Worm (Caenorhabditis elegans): ENCODE results near the gene C14C11.1.
A peak's percentile ranks its signal among the peaks of the same experiment; 100 is the strongest.

ce11 chrV:5684534-5684933 lies 21.1 kb downstream of the C14C11.1 start, which contains the start of the genes hmgs-1 and F25B4.4:
- TF ChIP-seq unc-39 (tag; optimal IDR thresholded peaks at IDR 0.05) (no peak), mep-1 (tag; optimal IDR thresholded peaks at IDR 0.05) (peak; percentile 95), elt-1 (tag; optimal IDR thresholded peaks at IDR 0.05; ENCODE audit: borderline replicate concordance, insufficient read depth) (no peak), unc-62 (GFP tag; optimal IDR thresholded peaks at IDR 0.05) (peak; percentile 27), ztf-11 (tag; optimal IDR thresholded peaks at IDR 0.05) (no peak), pha-4 (tag; optimal IDR thresholded peaks at IDR 0.05) (peak; percentile 71), sptf-1 (tag; optimal IDR thresholded peaks at IDR 0.05) (peak; percentile 42)

Measured in whole organism, mixed stage, embryonic.